Worm (Caenorhabditis elegans): Measurements from ENCODE around the gene F13C5.5.

DNA sequence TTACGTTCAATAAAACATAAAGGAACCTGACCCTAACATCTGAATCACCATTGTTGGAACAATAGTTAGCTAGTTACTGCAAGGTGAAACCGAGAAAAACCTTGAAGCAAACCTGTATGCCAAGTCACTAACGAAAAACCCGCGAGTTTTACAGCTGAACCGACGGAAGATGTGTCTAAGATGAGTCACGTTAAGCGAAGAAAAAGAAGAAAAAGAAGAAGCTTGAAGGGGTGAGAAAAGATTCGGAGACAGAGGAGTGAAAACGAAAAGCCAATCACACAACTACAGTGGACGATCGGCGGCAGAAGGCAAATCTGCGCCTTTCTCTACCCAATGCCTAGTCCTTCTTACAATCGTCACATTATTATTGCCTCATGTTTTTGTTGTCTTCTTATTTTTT is 50.4 kb downstream of the F13C5.5 start, which contains the start of gene nas-38:
- TF ChIP-seq him-1 (tag; optimal IDR thresholded peaks at IDR 0.05) (no peak), W03F9.2 (tag; optimal IDR thresholded peaks at IDR 0.05) (no peak)

Measured in whole organism, L4/young adult.